Fruit fly (Drosophila melanogaster) Kc167 (cell line): Measurements from ENCODE around the gene CG11085.

Source experiments
- Myc ChIP-seq: fragments of >200 bp; optimal IDR thresholded peaks from 2 replicates; lab custom pipeline; 2017; ENCODE audit warnings: missing external identifiers
- h ChIP-seq: fragments of >200 bp; optimal IDR thresholded peaks from 3 replicates; lab custom pipeline; 2018; ENCODE audit warnings: missing external identifiers
- ttk ChIP-seq: sonication (Bioruptor generic); optimal IDR thresholded peaks from 2 replicates; lab custom pipeline; 2017; ENCODE audit warnings: missing external identifiers

dm6 chrX:12578701-12579372 lies 37.3 kb upstream of the CG11085 start:
- TF ChIP-seq h (lab: Kevin White, UChicago), result no peak
- TF ChIP-seq ttk (lab: Kevin White, UChicago), result no peak
- no peak for TF ChIP-seq Myc (lab: Kevin White, UChicago)
